Worm (Caenorhabditis elegans): ENCODE data around the gene B0280.17.

- no peak for TF ChIP-seq unc-39 (tag; optimal IDR thresholded peaks at IDR 0.05)
- no peak for TF ChIP-seq ama-1 (optimal IDR thresholded peaks at IDR 0.05)
- no peak for TF ChIP-seq aly-2 (tag; optimal IDR thresholded peaks at IDR 0.05)
- TF ChIP-seq T26A8.4 (GFP tag; IDR thresholded peaks at IDR 0.05), result no peak
- no peak for TF ChIP-seq ceh-20 (GFP tag; IDR thresholded peaks at IDR 0.05)
- TF ChIP-seq daf-12 (tag; optimal IDR thresholded peaks at IDR 0.05), result no peak
- no peak for TF ChIP-seq unc-62 (GFP tag; optimal IDR thresholded peaks at IDR 0.05 in 1 of 2)
- TF ChIP-seq unc-62 (tag; optimal IDR thresholded peaks at IDR 0.05), result no peak
- no peak for TF ChIP-seq lim-7 (GFP tag; IDR thresholded peaks at IDR 0.05)
- TF ChIP-seq dmd-9 (GFP tag; IDR thresholded peaks at IDR 0.05), result no peak
- no peak for TF ChIP-seq madf-5 (GFP tag; IDR thresholded peaks at IDR 0.05)
- TF ChIP-seq mep-1 (tag; optimal IDR thresholded peaks at IDR 0.05), result no peak
Observed at ce11 chrIII:7136015-7136414, at the start of gene B0280.17.
